Fruit fly (Drosophila melanogaster) S2 (cell line): ENCODE measurements around the gene FRG1.

Source experiments
- CG8478 ChIP-seq: fragments of >200 bp; optimal IDR thresholded peaks from 2 replicates; lab custom pipeline; 2018
- CTCF ChIP-seq, 2 experiments: fragments of >200 bp; optimal IDR thresholded peaks; 2 replicates each; lab custom pipeline; 2018

Gene FRG1

DNA sequence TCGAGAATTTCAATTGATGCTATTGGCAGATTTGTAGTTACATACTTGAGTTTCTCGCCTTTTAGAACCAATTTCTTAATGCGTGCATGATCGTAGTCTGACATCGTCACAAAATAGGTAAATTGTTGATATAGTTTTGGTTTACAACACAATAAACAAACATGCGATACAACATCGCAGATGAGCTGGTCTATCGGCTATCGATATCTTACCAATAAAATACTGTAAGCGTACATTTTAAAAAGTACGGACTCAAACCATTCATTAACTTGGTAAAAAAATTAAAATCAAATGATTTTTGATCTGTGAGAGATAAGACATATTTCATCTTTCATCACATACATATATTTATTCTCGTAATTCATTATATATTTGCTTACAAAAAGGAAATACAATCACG lies at the start of gene FRG1:
Gene FRG1 (minus strand): TSS at position 175 of the 400 bp plus-strand sequence.
- TF ChIP-seq CTCF (optimal IDR thresholded peaks at IDR 0.05; lab: Kevin White, UChicago) (no peak), CG8478 (no peak)

DNA sequence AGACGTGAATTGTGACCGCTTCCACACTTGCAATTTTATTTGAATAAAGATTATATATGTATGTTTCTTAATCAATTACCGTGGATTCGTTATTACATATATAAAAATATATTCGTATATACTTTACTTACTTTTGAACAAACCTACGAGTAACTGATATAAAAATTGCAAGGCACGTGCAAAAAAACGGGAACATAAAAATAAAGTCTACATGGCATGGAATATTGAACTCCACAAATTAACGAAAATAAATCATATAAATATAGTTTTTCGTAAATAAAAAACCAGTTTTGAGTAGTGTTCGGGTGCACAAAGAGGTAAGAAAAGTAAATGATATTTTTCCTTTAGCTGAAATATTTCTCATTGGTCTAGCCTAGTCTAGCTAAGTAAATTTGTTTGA lies 45.6 kb upstream of the FRG1 start, which contains the start of gene Spn77Bc:
Gene Spn77Bc (plus strand): TSS at position 301 of the 400 bp plus-strand sequence.
- no peak for TF ChIP-seq CTCF (optimal IDR thresholded peaks at IDR 0.05; lab: Kevin White, UChicago)
- TF ChIP-seq CG8478: no peak

DNA sequence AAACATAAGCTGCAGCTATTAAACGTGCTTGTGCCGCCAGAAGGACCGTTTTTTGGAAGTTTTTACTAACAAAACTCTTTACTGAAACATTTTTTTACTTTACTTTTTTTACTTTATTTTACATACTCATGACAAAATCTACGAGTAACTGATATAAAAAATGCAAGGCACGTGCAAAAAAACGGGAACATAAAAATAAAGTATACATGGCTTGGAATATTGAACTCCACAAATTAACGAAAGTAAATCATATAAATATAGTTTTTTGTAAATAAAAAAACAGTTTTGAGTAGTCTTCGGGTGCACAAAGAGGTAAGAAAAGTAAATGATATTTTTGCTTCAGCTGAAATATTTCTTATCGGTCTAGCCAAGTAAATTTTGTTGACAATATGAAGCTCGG lies 23.9 kb upstream of the FRG1 start, which contains the start of gene Spn77Bb:
Gene Spn77Bb (plus strand): TSS at position 301 of the 400 bp plus-strand sequence.
- no peak for TF ChIP-seq CTCF (optimal IDR thresholded peaks at IDR 0.05; lab: Kevin White, UChicago)
- no peak for TF ChIP-seq CG8478

DNA sequence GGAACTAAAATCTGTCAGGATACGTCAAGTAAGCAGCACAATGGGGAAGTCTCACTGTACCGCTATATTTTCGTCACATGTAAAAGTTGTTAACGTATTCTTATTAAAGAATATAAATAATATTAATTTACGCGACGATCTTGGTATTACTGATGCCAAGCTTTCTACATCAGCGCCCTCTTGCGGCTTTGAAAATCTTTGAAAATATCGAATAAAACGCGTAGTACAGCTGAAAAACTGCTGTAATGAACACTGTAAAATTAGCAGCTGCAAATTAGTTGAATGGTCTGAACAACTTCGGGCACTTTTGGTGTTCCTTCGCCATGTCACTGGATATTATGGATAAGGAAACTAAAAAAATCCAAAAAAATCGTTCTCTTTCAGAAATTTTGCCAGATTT lies 23.3 kb upstream of the FRG1 start:
- TF ChIP-seq CG8478 (no peak), CTCF (optimal IDR thresholded peaks at IDR 0.05; lab: Kevin White, UChicago) (peak; percentile 50 to 78)

DNA sequence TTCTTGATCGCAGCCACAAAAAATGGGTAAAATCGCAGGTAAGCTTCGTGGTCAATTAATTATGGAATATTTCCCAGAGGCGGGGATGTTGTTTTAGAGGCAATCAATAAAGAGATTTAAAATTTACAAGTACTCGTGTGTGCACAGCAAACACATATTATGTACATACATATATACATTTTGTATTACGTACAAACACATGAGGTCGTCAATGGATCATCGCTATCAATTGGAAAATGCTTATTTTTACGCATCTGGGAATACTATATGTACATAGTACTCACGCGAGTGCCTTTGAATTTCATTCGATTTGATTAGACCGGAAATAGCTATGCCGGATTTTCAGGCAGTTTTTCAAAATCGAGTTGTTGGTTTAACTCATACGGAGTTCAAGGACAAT lies 21.0 kb upstream of the FRG1 start:
- no peak for TF ChIP-seq CTCF (optimal IDR thresholded peaks at IDR 0.05; lab: Kevin White, UChicago)
- TF ChIP-seq CG8478: no peak

DNA sequence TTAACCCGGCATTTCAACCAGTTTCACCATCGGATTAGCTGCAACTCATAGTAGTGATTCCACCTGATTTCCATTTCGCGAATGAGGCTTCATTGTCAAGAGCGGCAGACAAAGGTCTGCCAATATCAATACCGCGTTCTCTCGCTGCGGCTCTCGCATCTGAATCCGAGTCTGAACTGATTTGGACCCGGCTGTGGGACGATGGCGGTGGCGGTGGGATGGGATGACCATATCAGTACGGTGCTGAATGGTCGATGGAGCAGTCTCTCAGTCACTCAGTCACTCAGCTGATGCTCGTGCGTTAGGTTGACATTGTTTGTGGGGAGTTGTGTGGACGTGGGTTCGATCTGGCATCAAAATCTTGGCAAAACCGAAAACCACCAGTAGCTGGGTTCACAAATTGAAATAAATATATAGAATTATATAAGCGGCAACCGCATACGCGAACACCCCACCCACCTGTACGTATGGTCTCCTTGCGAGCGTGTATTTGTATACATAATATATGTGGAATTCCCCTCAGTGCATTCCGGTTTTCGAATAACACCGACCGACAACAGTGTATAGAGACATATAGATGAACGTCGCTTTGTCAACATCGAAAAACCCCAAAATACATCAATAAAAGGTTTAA lies 20.3 kb upstream of the FRG1 start, which contains the start of gene Spn77Ba:
Gene Spn77Ba (plus strand): TSS at position 235 of the 634 bp plus-strand sequence.
- no peak for TF ChIP-seq CTCF (optimal IDR thresholded peaks at IDR 0.05; lab: Kevin White, UChicago)
- TF ChIP-seq CG8478: no peak

DNA sequence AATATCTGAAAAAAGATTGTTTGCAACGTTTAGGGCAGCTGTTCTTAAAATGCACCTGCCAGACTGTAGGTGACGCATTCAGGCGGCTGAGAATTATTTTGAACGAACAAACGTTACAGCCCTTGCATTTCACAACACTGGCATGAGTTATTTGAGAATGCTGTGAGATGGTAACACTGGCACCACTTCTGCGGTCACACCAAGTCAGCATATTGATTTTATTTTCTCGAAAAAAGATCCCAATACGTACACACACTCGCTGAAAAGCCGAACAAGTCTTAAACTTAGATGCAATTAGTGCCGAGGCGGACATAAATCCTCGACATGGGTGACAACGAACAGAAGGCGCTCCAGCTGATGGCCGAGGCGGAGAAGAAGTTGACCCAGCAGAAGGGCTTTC lies 16.7 kb upstream of the FRG1 start, which contains the start of gene alphaSnap:
Gene alphaSnap (plus strand): TSS at position 164 of the 400 bp plus-strand sequence.
- peak; percentile 54 to 59 for TF ChIP-seq CTCF (optimal IDR thresholded peaks at IDR 0.05; lab: Kevin White, UChicago)
- TF ChIP-seq CG8478: no peak

DNA sequence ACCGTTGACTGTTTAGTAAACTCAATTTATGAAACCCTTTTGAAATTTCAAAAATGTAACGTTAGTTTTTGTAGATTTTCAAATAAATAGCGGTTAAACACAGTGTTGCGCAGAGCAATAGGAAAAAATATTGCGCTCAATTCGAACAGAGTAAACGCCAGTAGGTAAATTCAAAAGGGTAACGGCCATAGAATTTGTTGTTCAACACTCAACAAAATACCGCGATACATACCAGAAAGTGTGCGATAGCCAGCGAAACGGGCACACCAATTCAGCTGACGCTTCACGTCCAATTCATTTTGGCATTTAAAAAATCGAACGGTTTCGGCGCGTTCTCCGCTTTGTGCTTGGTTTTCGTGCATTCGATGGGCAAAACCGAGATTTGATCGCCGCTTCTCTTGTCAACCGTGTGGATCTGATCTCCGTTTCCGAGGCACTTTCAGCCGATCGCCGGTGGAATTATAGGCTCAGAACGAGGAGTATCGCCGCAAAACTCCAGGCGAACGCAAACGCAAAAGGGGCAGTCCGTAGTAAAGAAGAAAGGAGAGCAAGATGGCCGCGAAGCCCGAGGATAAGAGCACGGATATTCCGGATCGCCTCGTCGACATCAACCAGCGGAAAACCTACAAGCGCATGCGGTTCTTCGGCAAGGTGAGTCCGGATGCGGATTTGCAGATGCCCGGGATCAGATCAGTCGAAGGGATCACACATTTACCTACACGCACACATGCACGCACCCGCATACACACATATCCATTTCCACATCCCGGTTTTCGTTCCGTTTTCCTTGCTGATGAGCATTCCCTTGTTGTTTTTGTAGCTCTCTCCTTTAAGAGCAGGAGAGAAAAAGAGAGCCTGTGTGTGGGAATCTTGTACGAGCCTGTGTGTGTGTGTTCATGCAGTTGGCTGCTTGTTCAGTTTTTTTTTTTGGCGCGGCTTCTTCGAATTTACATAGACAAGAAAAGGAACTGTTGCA lies 13.3 kb upstream of the FRG1 start:
- TF ChIP-seq CTCF (optimal IDR thresholded peaks at IDR 0.05; lab: Kevin White, UChicago): peak; percentile 38 to 43
- TF ChIP-seq CG8478: no peak

DNA sequence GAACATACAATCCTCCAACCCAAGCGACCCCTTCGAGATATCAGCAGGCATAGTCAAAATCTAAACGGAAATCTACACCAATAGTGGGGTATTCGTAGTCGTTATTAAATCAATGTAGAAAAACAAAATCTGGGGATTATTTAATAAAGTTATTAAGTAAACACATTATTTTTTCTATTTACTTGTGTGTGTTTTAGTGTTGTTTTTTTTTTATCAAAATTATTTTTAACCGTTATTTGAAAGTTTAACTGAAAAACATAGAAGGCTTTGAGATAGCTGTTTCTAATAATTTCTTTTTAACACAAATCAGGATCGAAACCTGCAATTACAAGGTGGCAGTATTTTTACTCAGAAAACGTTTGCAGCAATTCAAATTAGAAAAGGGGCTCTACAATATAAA lies 12.6 kb upstream of the FRG1 start, which contains the start of gene polo:
Gene polo (plus strand): TSS at position 301 of the 400 bp plus-strand sequence.
- no peak for TF ChIP-seq CTCF (optimal IDR thresholded peaks at IDR 0.05; lab: Kevin White, UChicago)
- no peak for TF ChIP-seq CG8478

DNA sequence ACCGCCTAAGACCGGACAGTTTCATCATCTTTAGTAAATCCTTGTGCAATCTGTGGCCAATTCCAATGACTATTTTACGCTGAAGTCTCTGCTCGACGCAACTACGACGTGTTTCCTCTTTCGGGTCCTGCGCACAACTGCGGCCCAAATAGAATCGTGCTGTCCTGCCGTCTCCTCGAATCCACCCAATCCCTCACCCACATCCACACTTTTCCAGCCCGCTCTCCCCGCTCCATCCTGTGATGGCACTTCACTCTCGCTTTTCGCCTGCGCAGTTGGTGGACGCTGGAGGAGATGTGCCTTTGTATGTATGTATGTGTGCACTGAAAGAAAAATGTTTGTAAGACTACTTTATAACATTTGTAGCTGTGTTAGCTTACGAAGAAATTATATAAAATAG lies 9.4 kb upstream of the FRG1 start, which contains the start of gene CG32225:
Gene CG32225 (minus strand): TSS at position 142 of the 400 bp plus-strand sequence.
- TF ChIP-seq CG8478 (no peak), CTCF (optimal IDR thresholded peaks at IDR 0.05; lab: Kevin White, UChicago) (no peak)

DNA sequence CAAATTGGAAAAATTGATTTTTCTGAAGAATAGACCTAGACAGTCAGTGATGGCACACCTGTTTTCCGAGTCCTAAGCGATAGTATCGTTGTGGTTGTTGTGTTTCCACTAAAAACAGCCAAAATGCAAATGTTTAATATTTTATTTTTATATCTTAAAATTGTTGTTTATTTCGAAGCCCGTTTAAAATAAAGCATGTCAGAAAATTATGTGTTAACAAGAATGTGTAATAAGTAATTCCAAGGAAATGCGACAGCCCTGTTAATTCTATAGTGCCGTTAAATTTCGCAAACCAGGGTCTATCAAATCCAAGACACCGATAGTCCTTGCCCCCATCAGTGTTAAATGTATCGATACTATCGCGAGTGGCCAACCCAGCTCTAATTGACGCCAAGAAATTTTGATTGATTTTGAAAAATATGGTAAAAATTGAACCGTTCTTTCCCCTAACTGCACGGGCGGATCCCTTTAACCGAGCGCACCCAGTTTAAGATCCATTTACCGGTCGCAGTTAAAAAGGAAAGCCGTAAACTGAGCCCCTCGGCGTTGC lies 5.4 kb upstream of the FRG1 start, which contains the start of gene Pex23:
Gene Pex23 (minus strand): TSS at position 61 of the 550 bp plus-strand sequence.
- no peak for TF ChIP-seq CG8478
- TF ChIP-seq CTCF (optimal IDR thresholded peaks at IDR 0.05; lab: Kevin White, UChicago): peak in 1 of 2 experiments; percentile 38

DNA sequence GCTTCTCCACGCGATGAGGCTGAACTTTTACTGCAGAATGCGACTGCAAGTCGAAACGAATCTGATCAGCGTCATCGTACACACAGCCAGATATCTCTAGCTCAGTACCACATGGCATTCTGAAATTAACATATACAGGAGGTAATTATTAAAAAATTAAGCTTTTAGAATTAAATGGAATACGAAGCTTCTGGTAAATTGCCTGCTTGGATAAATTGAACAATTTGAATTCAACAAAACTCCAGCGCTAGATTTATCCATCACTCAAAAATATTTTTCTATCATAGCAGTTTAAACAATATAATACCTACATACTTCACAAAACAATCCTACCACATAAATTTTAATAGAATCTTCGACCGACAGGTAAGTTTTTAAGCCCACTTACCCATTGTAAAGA lies 2.3 kb upstream of the FRG1 start, which contains the start of gene SCCRO4:
Gene SCCRO4 (plus strand): TSS at position 301 of the 400 bp plus-strand sequence.
- no peak for TF ChIP-seq CG8478
- TF ChIP-seq CTCF (optimal IDR thresholded peaks at IDR 0.05; lab: Kevin White, UChicago): no peak

DNA sequence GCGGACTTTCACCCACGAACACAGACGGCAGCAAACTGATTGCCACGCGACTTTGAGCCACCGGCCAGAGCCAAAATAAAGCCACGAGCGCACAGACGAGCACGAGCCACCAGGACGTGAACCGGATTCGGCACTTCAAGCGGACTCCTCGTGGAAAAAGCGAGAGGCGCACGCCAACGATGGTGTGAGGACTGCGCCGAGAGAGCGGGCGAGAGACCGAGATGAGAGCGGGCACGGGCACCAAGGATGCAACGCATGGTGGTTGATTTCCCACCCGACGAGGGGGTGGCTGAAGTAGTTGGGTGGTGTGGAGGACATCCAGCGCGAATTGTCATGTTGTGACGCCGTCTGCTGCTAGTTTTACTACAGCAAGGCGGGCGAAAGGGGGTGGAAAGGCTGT lies 1.7 kb downstream of the FRG1 start, which contains the start of gene gogo:
Gene gogo (minus strand): TSS at position 39 of the 400 bp plus-strand sequence.
- no peak for TF ChIP-seq CG8478
- no peak for TF ChIP-seq CTCF (optimal IDR thresholded peaks at IDR 0.05; lab: Kevin White, UChicago)

DNA sequence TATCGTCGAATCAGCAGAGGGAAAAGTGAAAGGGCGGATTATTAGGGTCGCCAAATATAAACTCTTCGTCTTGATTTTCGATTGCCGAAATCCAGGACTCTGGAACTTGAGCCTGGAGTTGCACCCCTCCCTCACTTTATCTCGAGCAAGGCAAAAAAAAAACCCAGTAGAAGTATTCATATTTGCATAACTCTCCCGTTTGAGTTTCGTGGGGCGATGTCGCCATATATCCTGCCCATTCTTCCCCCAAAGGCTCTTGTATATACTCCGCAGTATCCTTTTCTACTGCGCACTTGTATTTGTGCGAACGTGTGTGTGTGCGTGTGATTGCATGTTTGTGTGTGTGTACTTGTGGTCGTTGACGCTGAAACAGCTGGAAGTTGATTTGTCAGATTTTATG lies 9.7 kb downstream of the FRG1 start:
- TF ChIP-seq CG8478 (no peak), CTCF (optimal IDR thresholded peaks at IDR 0.05; lab: Kevin White, UChicago) (no peak)

DNA sequence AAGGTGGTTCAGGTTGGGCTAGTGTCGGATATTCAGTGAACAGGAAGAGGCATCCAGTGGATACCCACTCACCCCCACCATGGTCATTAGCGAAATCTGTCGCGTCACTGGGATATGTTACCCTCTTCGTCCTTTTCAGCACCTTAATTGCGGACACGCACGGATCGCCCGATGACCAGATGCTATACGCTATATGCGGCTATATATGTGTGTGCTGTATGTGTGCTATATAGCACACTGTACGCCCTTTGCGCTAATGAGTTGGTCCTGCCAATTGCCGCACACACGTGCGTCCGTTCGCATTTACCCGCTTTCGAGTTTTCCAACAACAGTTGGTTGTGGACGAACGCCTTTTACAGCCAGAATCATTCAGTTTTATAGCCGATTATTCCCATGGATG lies 15.5 kb downstream of the FRG1 start:
- TF ChIP-seq CTCF (optimal IDR thresholded peaks at IDR 0.05; lab: Kevin White, UChicago) (no peak), CG8478 (no peak)
